Fruit fly (Drosophila melanogaster): ENCODE measurements around the gene CG11550.

dm6 chr3R:31712585-31712984, 32.9 kb upstream of the CG11550 start:
- TF ChIP-seq insv (optimal IDR thresholded peaks at IDR 0.05) = no peak
- TF ChIP-seq h (optimal IDR thresholded peaks at IDR 0.05) = no peak
